Worm (Caenorhabditis elegans) whole organism, L4/young adult: ENCODE results near the gene lgc-30.

Source experiments
- W03F9.2 ChIP-seq: fragments of 150-350 bp; optimal IDR thresholded peaks from 2 replicates; lab custom pipeline; 2014; ENCODE audit warnings: missing biosample characterization, missing genetic modification characterization
- dao-5 ChIP-seq: sonication (generic microtip); optimal IDR thresholded peaks from 2 replicates; lab custom pipeline; 2016; ENCODE audit warnings: missing genotype, missing genetic modification characterization, moderate library complexity, missing compliant biosample characterization
- him-1 ChIP-seq: sonication (generic microtip); optimal IDR thresholded peaks from 2 replicates; lab custom pipeline; 2016; ENCODE audit warnings: missing genotype, missing genetic modification reagents, missing genetic modification characterization, missing compliant biosample characterization

DNA sequence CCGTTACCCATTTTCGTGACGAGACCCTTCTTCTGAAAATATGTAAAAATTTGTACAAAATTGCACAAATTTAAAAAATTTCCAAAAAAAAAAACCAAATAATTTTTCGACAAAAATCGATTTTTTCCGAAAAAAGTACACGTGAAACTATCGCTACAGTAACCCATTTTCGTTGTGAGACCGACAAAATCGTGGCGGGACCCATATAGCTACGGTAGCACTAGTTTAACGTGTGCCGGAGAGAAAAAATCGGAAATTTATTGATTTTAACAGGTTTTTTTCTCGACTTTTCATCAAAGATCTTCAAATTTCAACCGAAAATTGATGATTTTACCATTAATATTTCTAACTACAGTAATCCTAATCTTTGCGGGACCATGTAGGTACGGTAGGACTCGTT, 35.5 kb downstream of the lgc-30 start:
- TF ChIP-seq W03F9.2 (tag; lab: Kevin White, UChicago) (no peak), him-1 (tag; lab: Kevin White, UChicago) (no peak), dao-5 (tag; lab: Kevin White, UChicago) (no peak)
